Fruit fly (Drosophila melanogaster) whole organism, embryonic: Measurements from ENCODE around the gene CG3009.

Experiments used
- CG4820 ChIP-seq: fragments of 200-800 bp; sonication (Bioruptor generic); optimal IDR thresholded peaks from 3 replicates; lab custom pipeline; 2016; ENCODE audit warnings: missing biosample characterization, missing genetic modification characterization
- CG6791 ChIP-seq: fragments of 200-800 bp; sonication (Bioruptor generic); IDR thresholded peaks from 3 replicates; pipeline ENCODE4 v1.3.6; 2022; ENCODE audit warnings: missing biosample characterization, missing genetic modification characterization; ENCODE audit not compliant: partially characterized antibody
- cas ChIP-seq: fragments of 200-800 bp; sonication (Bioruptor generic); IDR thresholded peaks from 2 replicates; pipeline ENCODE4 v1.3.6; 2022; ENCODE audit warnings: missing biosample characterization, missing genetic modification characterization
- dm ChIP-seq: fragments of 200-800 bp; sonication (Bioruptor generic); optimal IDR thresholded peaks from 3 replicates; lab custom pipeline; 2016; ENCODE audit warnings: missing biosample characterization, missing genetic modification characterization
- gem ChIP-seq: fragments of 200-800 bp; sonication (Bioruptor generic); optimal IDR thresholded peaks from 2 replicates; lab custom pipeline; 2019; ENCODE audit warnings: missing biosample characterization, mild to moderate bottlenecking, missing genetic modification characterization, moderate library complexity
- h ChIP-seq: fragments of >200 bp; optimal IDR thresholded peaks from 2 replicates; lab custom pipeline; 2017

DNA sequence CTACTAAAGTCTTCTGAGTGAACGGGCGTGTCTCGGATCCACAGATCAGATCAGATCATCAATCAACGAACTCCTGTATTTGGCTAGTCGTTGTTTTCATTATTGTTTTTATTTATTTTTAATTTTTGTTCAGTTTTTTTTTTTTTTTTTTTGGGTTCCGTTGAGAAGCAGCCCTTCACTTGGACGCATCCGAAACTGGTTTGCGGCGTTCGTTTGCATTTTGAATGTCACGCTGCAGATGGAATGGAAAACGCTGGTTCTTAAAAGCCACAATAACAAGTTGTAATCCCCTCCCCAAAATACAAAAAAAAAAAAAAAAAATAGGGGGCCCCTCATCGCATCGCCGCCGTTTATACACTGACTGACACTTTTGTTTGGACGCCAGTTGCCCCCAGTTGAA, 2.4 kb downstream of the CG3009 start:
- TF ChIP-seq dm (GFP tag; lab: Kevin White, UChicago) (no peak), gem (tag; lab: Kevin White, UChicago) (no peak), h (lab: Kevin White, UChicago) (no peak), cas (GFP tag; lab: Robert Waterston, UW) (no peak), CG4820 (GFP tag; lab: Kevin White, UChicago) (no peak), CG6791 (GFP tag; lab: Robert Waterston, UW) (no peak)
